Worm (Caenorhabditis elegans) whole organism, L1 larva: ENCODE results near the gene C29F9.2.

ENCODE experiments used
- C16A3.4 ChIP-seq: fragments of 150-350 bp; optimal IDR thresholded peaks from 2 replicates; lab custom pipeline; 2014; ENCODE audit warnings: missing biosample characterization, missing genetic modification characterization
- C34B4.2 ChIP-seq: sonication (generic microtip); optimal IDR thresholded peaks from 2 replicates; lab custom pipeline; 2017; ENCODE audit warnings: mild to moderate bottlenecking, missing genetic modification characterization, missing compliant biosample characterization
- F16B12.6 ChIP-seq: fragments of 150-350 bp; optimal IDR thresholded peaks from 2 replicates; lab custom pipeline; 2014; ENCODE audit warnings: missing biosample characterization, missing genetic modification characterization
- Y116A8C.19 ChIP-seq: sonication (generic microtip); optimal IDR thresholded peaks from 2 replicates; lab custom pipeline; 2016; ENCODE audit warnings: missing compliant biosample characterization, missing genetic modification characterization, borderline replicate concordance
- alr-1 ChIP-seq: fragments of 200-800 bp; sonication (Bioruptor generic); optimal IDR thresholded peaks from 2 replicates; lab custom pipeline; 2018; ENCODE audit warnings: borderline replicate concordance, mild to moderate bottlenecking, missing genetic modification characterization, missing compliant biosample characterization
- aly-2 ChIP-seq: fragments of 150-350 bp; optimal IDR thresholded peaks from 2 replicates; lab custom pipeline; 2014; ENCODE audit warnings: missing biosample characterization, missing genetic modification characterization
- ceh-63 ChIP-seq: fragments of 200-800 bp; sonication (Bioruptor generic); optimal IDR thresholded peaks from 2 replicates; lab custom pipeline; 2018; ENCODE audit warnings: mild to moderate bottlenecking, missing genetic modification characterization, missing compliant biosample characterization
- ceh-8 ChIP-seq: fragments of 200-800 bp; sonication (Bioruptor generic); optimal IDR thresholded peaks from 2 replicates; lab custom pipeline; 2018; ENCODE audit warnings: mild to moderate bottlenecking, missing genetic modification characterization, moderate library complexity, missing compliant biosample characterization
- ceh-82 ChIP-seq, 3 experiments: fragments of 150-350 bp in 1 of 3; sonication (generic microtip) in 2 of 3; optimal IDR thresholded peaks; 2 replicates each; lab custom pipeline; 2014 to 2017; ENCODE audit warnings: missing biosample characterization in 3 of 3, missing genetic modification characterization in 3 of 3
- ces-1 ChIP-seq: fragments of 150-350 bp; optimal IDR thresholded peaks from 2 replicates; lab custom pipeline; 2014; ENCODE audit warnings: missing biosample characterization, missing genetic modification reagents, missing genetic modification characterization
- dpl-1 ChIP-seq, 3 experiments: fragments of 150-350 bp in 2 of 3; sonication (generic microtip) in 1 of 3; optimal IDR thresholded peaks; 2 replicates each; lab custom pipeline; 2014 to 2017; ENCODE audit warnings: missing biosample characterization in 3 of 3, missing genetic modification characterization in 3 of 3, missing genetic modification reagents in 3 of 3
- efl-3 ChIP-seq: fragments of 200-800 bp; sonication (Bioruptor generic); optimal IDR thresholded peaks from 2 replicates; lab custom pipeline; 2018; ENCODE audit warnings: mild to moderate bottlenecking, missing genetic modification characterization, missing compliant biosample characterization
- egl-27 ChIP-seq, 2 experiments: fragments of 150-350 bp in 1 of 2; sonication (generic microtip); optimal IDR thresholded peaks; 3 replicates each; lab custom pipeline; 2017 to 2018; ENCODE audit warnings: missing biosample characterization in 2 of 2, missing genetic modification characterization in 2 of 2, missing genetic modification reagents in 2 of 2
- fkh-10 ChIP-seq: sonication (generic microtip); optimal IDR thresholded peaks from 2 replicates; lab custom pipeline; 2017; ENCODE audit warnings: missing biosample characterization, missing genetic modification reagents, missing genetic modification characterization
- fkh-4 ChIP-seq: sonication (generic microtip); optimal IDR thresholded peaks from 2 replicates; lab custom pipeline; 2016; ENCODE audit warnings: missing compliant biosample characterization, missing genetic modification characterization, borderline replicate concordance
- fos-1 ChIP-seq: fragments of 150-350 bp; optimal IDR thresholded peaks from 2 replicates; lab custom pipeline; 2014; ENCODE audit warnings: missing biosample characterization, missing genetic modification characterization
- hlh-17 ChIP-seq: fragments of 200-800 bp; sonication (Bioruptor generic); optimal IDR thresholded peaks from 2 replicates; lab custom pipeline; 2018; ENCODE audit warnings: missing genetic modification characterization, mild to moderate bottlenecking, missing compliant biosample characterization, moderate library complexity, borderline replicate concordance
- hlh-4 ChIP-seq: sonication (generic microtip); optimal IDR thresholded peaks from 2 replicates; lab custom pipeline; 2016; ENCODE audit warnings: mild to moderate bottlenecking, missing genetic modification characterization, missing compliant biosample characterization
- hpl-2 ChIP-seq: fragments of 150-350 bp; optimal IDR thresholded peaks from 2 replicates; lab custom pipeline; 2014; ENCODE audit warnings: missing biosample characterization, missing genetic modification reagents, missing genetic modification characterization
- irx-1 ChIP-seq: sonication (generic microtip); optimal IDR thresholded peaks from 2 replicates; lab custom pipeline; 2016; ENCODE audit warnings: missing genetic modification characterization, missing compliant biosample characterization
- isw-1 ChIP-seq: fragments of 200-800 bp; sonication (Bioruptor generic); IDR thresholded peaks from 2 replicates; pipeline ENCODE4 v1.3.6; 2022; ENCODE audit warnings: missing genetic modification characterization, missing compliant biosample characterization
- lin-13 ChIP-seq: fragments of 150-350 bp; optimal IDR thresholded peaks from 2 replicates; lab custom pipeline; 2014; ENCODE audit warnings: missing biosample characterization, missing genetic modification reagents, missing genetic modification characterization
- lin-14 ChIP-seq: fragments of 200-800 bp; sonication (Bioruptor generic); optimal IDR thresholded peaks from 2 replicates; lab custom pipeline; 2018; ENCODE audit warnings: mild to moderate bottlenecking, missing genetic modification characterization, moderate library complexity, missing compliant biosample characterization
- lin-15B ChIP-seq: fragments of 150-350 bp; sonication (generic microtip); optimal IDR thresholded peaks from 3 replicates; lab custom pipeline; 2014; ENCODE audit warnings: missing biosample characterization, missing genetic modification characterization
- lin-35 ChIP-seq, 2 experiments: fragments of 150-350 bp; optimal IDR thresholded peaks; 2 replicates each; lab custom pipeline; 2014; ENCODE audit warnings: missing biosample characterization in 2 of 2, missing genetic modification characterization in 2 of 2, missing genetic modification reagents in 2 of 2
- lin-39 ChIP-seq: fragments of 150-350 bp; optimal IDR thresholded peaks from 2 replicates; lab custom pipeline; 2014; ENCODE audit warnings: missing biosample characterization, missing genetic modification reagents, missing genetic modification characterization
- lir-3 ChIP-seq: sonication (generic microtip); optimal IDR thresholded peaks from 2 replicates; lab custom pipeline; 2016; ENCODE audit warnings: mild to moderate bottlenecking, missing genetic modification characterization, moderate library complexity, missing compliant biosample characterization; ENCODE audit not compliant: poor library complexity
- lsy-2 ChIP-seq, 2 experiments: fragments of 150-350 bp; optimal IDR thresholded peaks; 2 replicates each; lab custom pipeline; 2014; ENCODE audit warnings: missing biosample characterization in 2 of 2, missing genetic modification characterization in 2 of 2
- mab-9 ChIP-seq: fragments of 200-800 bp; sonication (Bioruptor generic); IDR thresholded peaks from 2 replicates; pipeline ENCODE4 v1.3.6; 2022; ENCODE audit warnings: missing genetic modification reagents, missing genetic modification characterization, missing compliant biosample characterization
- mep-1 ChIP-seq: fragments of 150-350 bp; optimal IDR thresholded peaks from 2 replicates; lab custom pipeline; 2014; ENCODE audit warnings: missing biosample characterization, missing genetic modification characterization
- nhr-11 ChIP-seq: fragments of 150-350 bp; optimal IDR thresholded peaks from 2 replicates; lab custom pipeline; 2014; ENCODE audit warnings: missing biosample characterization, missing genetic modification characterization
- nhr-20 ChIP-seq: sonication (generic microtip); optimal IDR thresholded peaks from 2 replicates; lab custom pipeline; 2016; ENCODE audit warnings: mild to moderate bottlenecking, missing genetic modification characterization, missing compliant biosample characterization
- nhr-47 ChIP-seq: sonication (generic microtip); optimal IDR thresholded peaks from 2 replicates; lab custom pipeline; 2016; ENCODE audit warnings: mild to moderate bottlenecking, missing genetic modification characterization, moderate library complexity, missing compliant biosample characterization
- nhr-71 ChIP-seq: sonication (generic microtip); optimal IDR thresholded peaks from 2 replicates; lab custom pipeline; 2016; ENCODE audit warnings: mild to moderate bottlenecking, missing genetic modification characterization, moderate library complexity, missing compliant biosample characterization
- nhr-77 ChIP-seq: fragments of 150-350 bp; optimal IDR thresholded peaks from 2 replicates; lab custom pipeline; 2014; ENCODE audit warnings: missing biosample characterization, missing genetic modification characterization
- nhr-84 ChIP-seq: sonication (generic microtip); optimal IDR thresholded peaks from 2 replicates; lab custom pipeline; 2017; ENCODE audit warnings: missing biosample characterization, missing genetic modification characterization
- nhr-90 ChIP-seq: sonication (generic microtip); optimal IDR thresholded peaks from 2 replicates; lab custom pipeline; 2016; ENCODE audit warnings: mild to moderate bottlenecking, missing genetic modification characterization, missing compliant biosample characterization; ENCODE audit not compliant: poor library complexity
- pag-3 ChIP-seq: sonication (generic microtip); optimal IDR thresholded peaks from 2 replicates; lab custom pipeline; 2017; ENCODE audit warnings: missing genetic modification characterization, mild to moderate bottlenecking, missing compliant biosample characterization, antibody characterized with exemption, borderline replicate concordance; ENCODE audit not compliant: insufficient read depth
- rnt-1 ChIP-seq: sonication (generic microtip); optimal IDR thresholded peaks from 2 replicates; lab custom pipeline; 2016; ENCODE audit warnings: mild to moderate bottlenecking, missing genetic modification characterization, moderate library complexity, missing compliant biosample characterization
- skn-1 ChIP-seq: fragments of 150-350 bp; optimal IDR thresholded peaks from 2 replicates; lab custom pipeline; 2014; ENCODE audit warnings: missing biosample characterization, missing genetic modification characterization
- snu-23 ChIP-seq: sonication (generic microtip); optimal IDR thresholded peaks from 2 replicates; lab custom pipeline; 2016; ENCODE audit warnings: missing genetic modification characterization, missing compliant biosample characterization
- swsn-7 ChIP-seq: sonication (generic microtip); optimal IDR thresholded peaks from 2 replicates; lab custom pipeline; 2016; ENCODE audit warnings: missing genetic modification characterization, missing compliant biosample characterization
- tbx-2 ChIP-seq: sonication (generic microtip); optimal IDR thresholded peaks from 2 replicates; lab custom pipeline; 2016; ENCODE audit warnings: missing genetic modification characterization, missing compliant biosample characterization
- unc-130 ChIP-seq: fragments of 150-350 bp; optimal IDR thresholded peaks from 2 replicates; lab custom pipeline; 2017; ENCODE audit warnings: missing biosample characterization, missing genetic modification characterization, inconsistent platforms
- unc-30 ChIP-seq: sonication (generic microtip); optimal IDR thresholded peaks from 2 replicates; lab custom pipeline; 2017; ENCODE audit warnings: missing biosample characterization, missing genetic modification characterization
- unc-98 ChIP-seq: fragments of 200-800 bp; sonication (Bioruptor generic); IDR thresholded peaks from 2 replicates; pipeline ENCODE4 v1.3.6; 2022; ENCODE audit warnings: missing genetic modification characterization, missing compliant biosample characterization
- vab-15 ChIP-seq: sonication (generic microtip); optimal IDR thresholded peaks from 2 replicates; lab custom pipeline; 2017; ENCODE audit warnings: missing genotype, mild to moderate bottlenecking, missing genetic modification characterization, missing compliant biosample characterization
- xbp-1 ChIP-seq: sonication (generic microtip); optimal IDR thresholded peaks from 2 replicates; lab custom pipeline; 2016; ENCODE audit warnings: missing genetic modification characterization, missing compliant biosample characterization
- zag-1 ChIP-seq: fragments of 150-350 bp; optimal IDR thresholded peaks from 2 replicates; lab custom pipeline; 2014; ENCODE audit warnings: missing biosample characterization, missing genetic modification characterization
- zip-4 ChIP-seq: fragments of 200-800 bp; sonication (Bioruptor generic); optimal IDR thresholded peaks from 2 replicates; lab custom pipeline; 2018; ENCODE audit warnings: mild to moderate bottlenecking, missing genetic modification characterization, moderate library complexity, missing compliant biosample characterization
- ztf-11 ChIP-seq, 2 experiments: sonication (generic microtip); optimal IDR thresholded peaks; 2 replicates each; lab custom pipeline; 2016 to 2017; ENCODE audit warnings: missing genetic modification characterization in 2 of 2, missing biosample characterization in 1 of 2, missing compliant biosample characterization in 1 of 2
- ztf-4 ChIP-seq: fragments of 150-350 bp; optimal IDR thresholded peaks from 2 replicates; lab custom pipeline; 2014; ENCODE audit warnings: missing biosample characterization, missing genetic modification characterization

Gene C29F9.2

ce11 chrIII:94759-95330 lies 35.9 kb upstream of the C29F9.2 start, which contains the start of gene pat-4:
TSS of gene pat-4 (minus strand) at chrIII:94809.
- TF ChIP-seq zip-4 (GFP tag; lab: Kevin White, UChicago) (no peak), rnt-1 (tag; lab: Kevin White, UChicago) (peak; percentile 38), fkh-4 (tag; lab: Kevin White, UChicago) (no peak), hlh-17 (GFP tag; lab: Kevin White, UChicago) (no peak), ceh-8 (no peak), lin-39 (no peak), lin-14 (GFP tag; lab: Kevin White, UChicago) (peak; percentile 80), egl-27 (tag; optimal IDR thresholded peaks at IDR 0.05; lab: Kevin White, UChicago) (no peak), Y116A8C.19 (no peak), isw-1 (GFP tag; lab: Robert Waterston, UW) (no peak), hlh-4 (tag; lab: Kevin White, UChicago) (no peak), nhr-11 (tag; lab: Kevin White, UChicago) (no peak), nhr-71 (peak; percentile 49), nhr-77 (tag; lab: Kevin White, UChicago) (no peak), unc-98 (GFP tag; lab: Robert Waterston, UW) (no peak), mep-1 (tag; lab: Kevin White, UChicago) (no peak), alr-1 (tag; lab: Kevin White, UChicago) (no peak), lin-35 (GFP tag; optimal IDR thresholded peaks at IDR 0.05; lab: Kevin White, UChicago) (peak in 1 of 2 experiments; percentile 1), C16A3.4 (tag; lab: Kevin White, UChicago) (no peak), fos-1 (tag; lab: Kevin White, UChicago) (no peak), mab-9 (GFP tag; lab: Robert Waterston, UW) (no peak), unc-130 (tag; lab: Kevin White, UChicago) (no peak), ces-1 (GFP tag; lab: Kevin White, UChicago) (no peak), swsn-7 (tag; lab: Kevin White, UChicago) (peak; percentile 45), dpl-1 (GFP tag; optimal IDR thresholded peaks at IDR 0.05; lab: Kevin White, UChicago) (peak in 1 of 3 experiments; percentile 9), fkh-10 (no peak), F16B12.6 (tag; lab: Kevin White, UChicago) (no peak), skn-1 (tag; lab: Kevin White, UChicago) (no peak), lin-15B (tag; lab: Kevin White, UChicago) (no peak), unc-30 (tag; lab: Kevin White, UChicago) (no peak), aly-2 (tag; lab: Kevin White, UChicago) (no peak), irx-1 (tag; lab: Kevin White, UChicago) (no peak), tbx-2 (peak; percentile 23), hpl-2 (no peak), lir-3 (no peak), ceh-63 (no peak), nhr-20 (tag; lab: Kevin White, UChicago) (peak; percentile 40), efl-3 (GFP tag; lab: Kevin White, UChicago) (no peak), vab-15 (tag; lab: Kevin White, UChicago) (no peak), zag-1 (tag; lab: Kevin White, UChicago) (no peak), ceh-82 (tag; optimal IDR thresholded peaks at IDR 0.05; lab: Kevin White, UChicago) (peak in 2 of 3 experiments; percentile 20 to 22), nhr-90 (tag; lab: Kevin White, UChicago) (peak; percentile 35), ztf-11 (tag; optimal IDR thresholded peaks at IDR 0.05; lab: Kevin White, UChicago) (no peak), nhr-84 (no peak), lin-13 (GFP tag; lab: Kevin White, UChicago) (no peak), xbp-1 (tag; lab: Kevin White, UChicago) (no peak), ztf-4 (tag; lab: Kevin White, UChicago) (no peak), lsy-2 (tag; optimal IDR thresholded peaks at IDR 0.05; lab: Kevin White, UChicago) (peak; percentile 2 to 33), nhr-47 (tag; lab: Kevin White, UChicago) (peak; percentile 19), snu-23 (GFP tag; lab: Kevin White, UChicago) (peak; percentile 62), C34B4.2 (tag; lab: Kevin White, UChicago) (no peak), pag-3 (tag; lab: Kevin White, UChicago) (no peak)
